Worm (Caenorhabditis elegans): ENCODE measurements around the gene lin-56.

- no peak for TF ChIP-seq ceh-79 (tag; optimal IDR thresholded peaks at IDR 0.05)
- no peak for TF ChIP-seq ztf-25 (GFP tag; IDR thresholded peaks at IDR 0.05)
- no peak for TF ChIP-seq sea-2 (GFP tag; IDR thresholded peaks at IDR 0.05)
- TF ChIP-seq ama-1 (optimal IDR thresholded peaks at IDR 0.05) = no peak
- no peak for TF ChIP-seq ama-1 (GFP tag; optimal IDR thresholded peaks at IDR 0.05)
- TF ChIP-seq F57A8.1 (GFP tag; optimal IDR thresholded peaks at IDR 0.05) = no peak
- TF ChIP-seq dox-1 (GFP tag; IDR thresholded peaks at IDR 0.05) = no peak
- no peak for TF ChIP-seq pha-4 (tag; optimal IDR thresholded peaks at IDR 0.05)
- no peak for TF ChIP-seq ets-4 (GFP tag; optimal IDR thresholded peaks at IDR 0.05)
- no peak for TF ChIP-seq bed-2 (GFP tag; IDR thresholded peaks at IDR 0.05)
Measured at ce11 chrII:10449707-10450106, at the start of gene lin-56.

Measured in whole organism, young adult.